Fruit fly (Drosophila melanogaster): Measurements from ENCODE around the gene moi.

Gene moi

dm6 chr3R:18223434-18223833 lies 31.9 kb upstream of the moi start, which contains the start of the genes mTerf5 and Non3 (continued):
- TF ChIP-seq stc (GFP tag; IDR thresholded peaks at IDR 0.05) (no peak), ci (GFP tag; IDR thresholded peaks at IDR 0.05) (peak; percentile 46; the same call in 1 of the 3 replicates), Camta (GFP tag; optimal IDR thresholded peaks at IDR 0.05) (no peak), Mes4 (GFP tag; optimal IDR thresholded peaks at IDR 0.05) (no peak), Sry-β (GFP tag; optimal IDR thresholded peaks at IDR 0.05) (peak; percentile 6), GATAe (GFP tag; conservative IDR thresholded peaks at IDR 0.05) (no peak), Dp (GFP tag; optimal IDR thresholded peaks at IDR 0.05) (peak; percentile 31), cg (GFP tag; optimal IDR thresholded peaks at IDR 0.05) (no peak), Dll (GFP tag; IDR thresholded peaks at IDR 0.05; ENCODE audit: partially characterized antibody) (peak; percentile 95), shn (GFP tag; optimal IDR thresholded peaks at IDR 0.05) (peak; percentile 18), PHDP (tag; optimal IDR thresholded peaks at IDR 0.05) (peak; percentile 60), run (tag; optimal IDR thresholded peaks at IDR 0.05) (no peak), CG42726 (GFP tag; IDR thresholded peaks at IDR 0.05; ENCODE audit: partially characterized antibody) (0 out of 2 replicates have a peak, but pooled peaks have one; percentile 43), slp2 (GFP tag; optimal IDR thresholded peaks at IDR 0.05) (no peak), CG17359 (tag; optimal IDR thresholded peaks at IDR 0.05) (peak; percentile 38), CG6272 (GFP tag; IDR thresholded peaks at IDR 0.05) (peak; percentile 62), CG3407 (GFP tag; optimal IDR thresholded peaks at IDR 0.05) (no peak), ttk (GFP tag; IDR thresholded peaks at IDR 0.05) (no peak), Trl (optimal IDR thresholded peaks at IDR 0.05) (no peak), Trl (GFP tag; optimal IDR thresholded peaks at IDR 0.05) (no peak), crol (GFP tag; IDR thresholded peaks at IDR 0.05) (no peak), CG9609 (GFP tag; optimal IDR thresholded peaks at IDR 0.05) (no peak), CG4617 (GFP tag; optimal IDR thresholded peaks at IDR 0.05; ENCODE audit: borderline replicate concordance) (peak; percentile 61), Med (GFP tag) (peak; percentile 70), CG8944 (GFP tag; optimal IDR thresholded peaks at IDR 0.05) (peak; percentile 17), pho (GFP tag; optimal IDR thresholded peaks at IDR 0.05) (peak; percentile 32)

- TF ChIP-seq shn (GFP tag; optimal IDR thresholded peaks at IDR 0.05) (no peak), CG17612 (GFP tag; IDR thresholded peaks at IDR 0.05) (no peak), vnd (GFP tag; IDR thresholded peaks at IDR 0.05; ENCODE audit: partially characterized antibody) (peak; percentile 81), amos (GFP tag; IDR thresholded peaks at IDR 0.05; ENCODE audit: partially characterized antibody) (peak; percentile 79), CG11456 (GFP tag; IDR thresholded peaks at IDR 0.05) (no peak), CG3065 (GFP tag; optimal IDR thresholded peaks at IDR 0.05) (no peak), HLH54F (GFP tag; optimal IDR thresholded peaks at IDR 0.05) (no peak), CG32767 (GFP tag; IDR thresholded peaks at IDR 0.05) (no peak), CG7987 (GFP tag; optimal IDR thresholded peaks at IDR 0.05) (no peak), zfh1 (GFP tag; IDR thresholded peaks at IDR 0.05) (0 out of 3 replicates have a peak, but pooled peaks have one; percentile 17), ERR (GFP tag; optimal IDR thresholded peaks at IDR 0.05) (no peak), Dfd (GFP tag; optimal IDR thresholded peaks at IDR 0.05) (no peak), CG30403 (GFP tag; optimal IDR thresholded peaks at IDR 0.05) (peak; percentile 7), Poxn (GFP tag; IDR thresholded peaks at IDR 0.05) (no peak), CG6854 (GFP tag; optimal IDR thresholded peaks at IDR 0.05) (no peak), Antp (GFP tag; optimal IDR thresholded peaks at IDR 0.05) (no peak), gcm (GFP tag; optimal IDR thresholded peaks at IDR 0.05) (no peak), fru (optimal IDR thresholded peaks at IDR 0.05) (no peak), CG13894 (tag; optimal IDR thresholded peaks at IDR 0.05) (no peak), Adf1 (GFP tag; IDR thresholded peaks at IDR 0.05) (no peak; the same call in 1 of the 2 replicates), nom (GFP tag; optimal IDR thresholded peaks at IDR 0.05) (no peak), btn (GFP tag; optimal IDR thresholded peaks at IDR 0.05) (no peak), wor (GFP tag; IDR thresholded peaks at IDR 0.05) (no peak), unc-4 (GFP tag; IDR thresholded peaks at IDR 0.05; ENCODE audit: partially characterized antibody) (peak; percentile 82), Hr51 (GFP tag; optimal IDR thresholded peaks at IDR 0.05) (no peak), Jarid2 (GFP tag; optimal IDR thresholded peaks at IDR 0.05) (no peak)
These were observed 29.1 kb upstream of the moi start, which contains the start of the genes CG7168 and Mdh2 for dm6 chr3R:18226043-18226808. TSS of gene CG7168 (minus strand) at chr3R:18226082. TSS of gene Mdh2 (plus strand) at chr3R:18226396.

Data from whole organism, embryonic.